Worm (Caenorhabditis elegans) whole organism, L4 larva: ENCODE results near the gene pars-1.

Source experiments
- ZK546.5 ChIP-seq, 2 experiments: sonication (generic microtip); optimal IDR thresholded peaks; 2 replicates each; lab custom pipeline; 2017; ENCODE audit warnings: missing biosample characterization in 2 of 2, missing genetic modification characterization in 2 of 2
- ceh-20 ChIP-seq: fragments of 200-800 bp; sonication (Bioruptor generic); IDR thresholded peaks from 2 replicates; pipeline ENCODE4 v1.3.6; 2022; ENCODE audit warnings: missing genetic modification reagents, missing genetic modification characterization, missing compliant biosample characterization
- daf-12 ChIP-seq: fragments of 150-350 bp; optimal IDR thresholded peaks from 2 replicates; lab custom pipeline; 2014; ENCODE audit warnings: missing biosample characterization, missing genetic modification reagents, missing genetic modification characterization
- dmd-6 ChIP-seq: fragments of 200-800 bp; sonication (Bioruptor generic); IDR thresholded peaks from 2 replicates; pipeline ENCODE4 v1.3.6; 2022; ENCODE audit warnings: missing genetic modification reagents, missing genetic modification characterization, missing compliant biosample characterization
- dve-1 ChIP-seq: sonication (generic microtip); optimal IDR thresholded peaks from 2 replicates; lab custom pipeline; 2017; ENCODE audit warnings: antibody characterized with exemption, mild to moderate bottlenecking, missing genetic modification characterization, missing compliant biosample characterization; ENCODE audit not compliant: insufficient read depth
- lin-13 ChIP-seq: fragments of 150-350 bp; optimal IDR thresholded peaks from 2 replicates; lab custom pipeline; 2014; ENCODE audit warnings: missing biosample characterization, missing genetic modification reagents, missing genetic modification characterization
- mdl-1 ChIP-seq, 2 experiments: fragments of 150-350 bp in 1 of 2; sonication (generic microtip) in 1 of 2; optimal IDR thresholded peaks; 2 replicates each; lab custom pipeline; 2014 to 2017; ENCODE audit warnings: missing biosample characterization in 2 of 2, missing genetic modification characterization in 2 of 2
- mes-2 ChIP-seq: sonication (generic microtip); optimal IDR thresholded peaks from 2 replicates; lab custom pipeline; 2016; ENCODE audit warnings: missing genotype, mild to moderate bottlenecking, missing genetic modification characterization, missing compliant biosample characterization; ENCODE audit not compliant: poor library complexity, severe bottlenecking
- tra-1 ChIP-seq: fragments of 200-800 bp; sonication (Bioruptor generic); IDR thresholded peaks from 2 replicates; pipeline ENCODE4 v1.3.6; 2022; ENCODE audit warnings: missing genetic modification reagents, missing genetic modification characterization, missing compliant biosample characterization
- unc-39 ChIP-seq: sonication (generic microtip); optimal IDR thresholded peaks from 2 replicates; lab custom pipeline; 2017; ENCODE audit warnings: missing biosample characterization, missing genetic modification characterization

DNA sequence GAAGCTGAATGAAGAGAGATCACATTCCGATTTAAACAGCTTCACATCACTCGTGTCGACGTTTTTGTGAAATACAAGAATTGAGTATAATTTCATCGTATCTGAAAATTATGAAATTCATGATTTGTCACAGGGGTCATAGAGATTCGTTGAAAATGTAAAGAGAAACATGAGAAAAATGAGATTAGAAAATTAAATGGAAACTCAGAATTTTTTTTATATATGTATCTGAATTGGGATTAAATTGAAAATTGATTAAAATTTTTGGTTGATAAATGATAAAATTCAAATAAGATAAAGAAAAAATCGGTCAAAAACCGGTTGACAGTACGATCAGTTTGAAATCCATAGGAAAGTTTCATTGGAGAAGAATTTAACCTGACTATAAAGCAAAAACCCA, 48.7 kb downstream of the pars-1 start, which contains the start of gene ykt-6:
- TF ChIP-seq daf-12 (tag; lab: Kevin White, UChicago) (no peak), mdl-1 (tag; optimal IDR thresholded peaks at IDR 0.05; lab: Kevin White, UChicago) (no peak), unc-39 (tag; lab: Kevin White, UChicago) (no peak), lin-13 (no peak), dve-1 (no peak), dmd-6 (GFP tag; lab: Robert Waterston, UW) (no peak), tra-1 (no peak), mes-2 (tag; lab: Kevin White, UChicago) (no peak), ZK546.5 (tag; optimal IDR thresholded peaks at IDR 0.05; lab: Kevin White, UChicago) (no peak), ceh-20 (GFP tag; lab: Robert Waterston, UW) (no peak)
